Worm (Caenorhabditis elegans): ENCODE results near the gene T05A10.6.

Gene T05A10.6

ce11 chrX:10794647-10795046 is at the start of gene T05A10.6:
TSS of gene T05A10.6 (minus strand) at chrX:10794747.
- TF ChIP-seq ceh-28 (tag; optimal IDR thresholded peaks at IDR 0.05) (no peak), tbx-2 (tag; optimal IDR thresholded peaks at IDR 0.05) (no peak), egl-5 (tag; optimal IDR thresholded peaks at IDR 0.05) (no peak), aly-2 (tag; optimal IDR thresholded peaks at IDR 0.05) (no peak), sea-2 (GFP tag; optimal IDR thresholded peaks at IDR 0.05) (no peak), ztf-11 (tag; optimal IDR thresholded peaks at IDR 0.05) (no peak), nhr-67 (tag; optimal IDR thresholded peaks at IDR 0.05) (no peak)

ce11 chrX:10844137-10844536 is 49.6 kb upstream of the T05A10.6 start:
- TF ChIP-seq elt-2 (tag; optimal IDR thresholded peaks at IDR 0.05) (peak; percentile 17), tbx-2 (tag; optimal IDR thresholded peaks at IDR 0.05) (no peak)

- TF ChIP-seq egl-27 (tag; optimal IDR thresholded peaks at IDR 0.05) (no peak), ceh-9 (tag; optimal IDR thresholded peaks at IDR 0.05) (no peak), unc-39 (tag; optimal IDR thresholded peaks at IDR 0.05) (no peak), daf-12 (tag; optimal IDR thresholded peaks at IDR 0.05) (no peak), snpc-4 (tag; optimal IDR thresholded peaks at IDR 0.05) (no peak), fos-1 (tag; optimal IDR thresholded peaks at IDR 0.05) (no peak), elt-1 (tag; optimal IDR thresholded peaks at IDR 0.05) (no peak), nhr-237 (tag; optimal IDR thresholded peaks at IDR 0.05) (no peak), nhr-77 (tag; optimal IDR thresholded peaks at IDR 0.05) (no peak), R02D3.7 (tag; optimal IDR thresholded peaks at IDR 0.05) (no peak), egl-5 (tag; optimal IDR thresholded peaks at IDR 0.05) (no peak), nfya-1 (tag; optimal IDR thresholded peaks at IDR 0.05; ENCODE audit: insufficient read depth) (no peak), sea-2 (GFP tag; optimal IDR thresholded peaks at IDR 0.05) (no peak), ZK546.5 (tag; optimal IDR thresholded peaks at IDR 0.05) (no peak), aly-2 (tag; optimal IDR thresholded peaks at IDR 0.05) (no peak), eor-1 (tag; optimal IDR thresholded peaks at IDR 0.05) (no peak), nhr-11 (tag; optimal IDR thresholded peaks at IDR 0.05) (no peak), elt-2 (tag; optimal IDR thresholded peaks at IDR 0.05) (no peak), nhr-23 (tag; optimal IDR thresholded peaks at IDR 0.05) (no peak)
Measured at ce11 chrX:10838550-10838949, 44.0 kb upstream of the T05A10.6 start, which contains the start of gene plc-1. TSS of gene plc-1 (minus strand) at chrX:10838650.

ce11 chrX:10837609-10838008 is 43.1 kb upstream of the T05A10.6 start:
- no peak for TF ChIP-seq nhr-23 (tag; optimal IDR thresholded peaks at IDR 0.05)
- no peak for TF ChIP-seq unc-39 (tag; optimal IDR thresholded peaks at IDR 0.05)
- no peak for TF ChIP-seq egl-5 (tag; optimal IDR thresholded peaks at IDR 0.05)
- no peak for TF ChIP-seq ceh-28 (tag; optimal IDR thresholded peaks at IDR 0.05)
- no peak for TF ChIP-seq ceh-82 (tag; optimal IDR thresholded peaks at IDR 0.05)
- no peak for TF ChIP-seq hmg-11 (tag; optimal IDR thresholded peaks at IDR 0.05)
- TF ChIP-seq R02D3.7 (tag; optimal IDR thresholded peaks at IDR 0.05): no peak
- TF ChIP-seq pha-4 (tag; optimal IDR thresholded peaks at IDR 0.05): no peak
- no peak for TF ChIP-seq nhr-237 (tag; optimal IDR thresholded peaks at IDR 0.05)
- TF ChIP-seq tbx-2 (tag; optimal IDR thresholded peaks at IDR 0.05): no peak
- no peak for TF ChIP-seq elt-3 (tag; optimal IDR thresholded peaks at IDR 0.05)
- no peak for TF ChIP-seq ztf-4 (tag; optimal IDR thresholded peaks at IDR 0.05)

ce11 chrX:10834568-10834967 is 40.0 kb upstream of the T05A10.6 start:
- TF ChIP-seq ceh-16 (tag; optimal IDR thresholded peaks at IDR 0.05): no peak
- TF ChIP-seq nfya-1 (tag; optimal IDR thresholded peaks at IDR 0.05; ENCODE audit: insufficient read depth): no peak
- TF ChIP-seq R02D3.7 (tag; optimal IDR thresholded peaks at IDR 0.05): no peak
- no peak for TF ChIP-seq ceh-28 (tag; optimal IDR thresholded peaks at IDR 0.05)
- no peak for TF ChIP-seq nhr-28 (tag; optimal IDR thresholded peaks at IDR 0.05)
- TF ChIP-seq snpc-4 (tag; optimal IDR thresholded peaks at IDR 0.05): no peak

- TF ChIP-seq sea-2 (GFP tag; optimal IDR thresholded peaks at IDR 0.05) (no peak), nhr-77 (tag; optimal IDR thresholded peaks at IDR 0.05) (no peak), fos-1 (tag; optimal IDR thresholded peaks at IDR 0.05) (no peak), ZK546.5 (tag; optimal IDR thresholded peaks at IDR 0.05) (no peak), nhr-25 (tag; optimal IDR thresholded peaks at IDR 0.05) (no peak), ceh-9 (tag; optimal IDR thresholded peaks at IDR 0.05) (no peak), ceh-82 (tag; optimal IDR thresholded peaks at IDR 0.05) (peak; percentile 12), nhr-67 (tag; optimal IDR thresholded peaks at IDR 0.05) (no peak), zag-1 (tag; optimal IDR thresholded peaks at IDR 0.05) (no peak), ztf-4 (tag; optimal IDR thresholded peaks at IDR 0.05) (no peak), nhr-12 (tag; optimal IDR thresholded peaks at IDR 0.05) (no peak), tbx-2 (tag; optimal IDR thresholded peaks at IDR 0.05) (peak; percentile 36), nhr-43 (tag; optimal IDR thresholded peaks at IDR 0.05; ENCODE audit: poor library complexity, severe bottlenecking) (no peak), nhr-237 (tag; optimal IDR thresholded peaks at IDR 0.05) (no peak), egl-27 (tag; optimal IDR thresholded peaks at IDR 0.05) (peak; percentile 2), elt-1 (tag; optimal IDR thresholded peaks at IDR 0.05) (no peak), nhr-76 (tag; optimal IDR thresholded peaks at IDR 0.05) (no peak), ama-1 (optimal IDR thresholded peaks at IDR 0.05) (no peak), hmg-11 (tag; optimal IDR thresholded peaks at IDR 0.05) (peak; percentile 45), nhr-11 (tag; optimal IDR thresholded peaks at IDR 0.05) (peak; percentile 19), mml-1 (tag; optimal IDR thresholded peaks at IDR 0.05) (no peak), pqm-1 (tag; optimal IDR thresholded peaks at IDR 0.05) (no peak), daf-12 (tag; optimal IDR thresholded peaks at IDR 0.05) (no peak), elt-2 (tag; optimal IDR thresholded peaks at IDR 0.05) (peak; percentile 29), unc-62 (GFP tag; optimal IDR thresholded peaks at IDR 0.05) (no peak), R02D3.7 (tag; optimal IDR thresholded peaks at IDR 0.05) (no peak), lsy-12 (tag; optimal IDR thresholded peaks at IDR 0.05) (peak; percentile 67), nhr-28 (tag; optimal IDR thresholded peaks at IDR 0.05) (no peak), pha-4 (tag; optimal IDR thresholded peaks at IDR 0.05) (no peak)
Measured at ce11 chrX:10821160-10821559, 26.6 kb upstream of the T05A10.6 start.
